Fruit fly (Drosophila melanogaster) whole organism: ENCODE measurements around the gene CG7523.

ENCODE experiments used
- CG8478 ChIP-seq: fragments of >200 bp; optimal IDR thresholded peaks from 2 replicates; lab custom pipeline; 2018; ENCODE audit warnings: inconsistent platforms
- Dll ChIP-seq: fragments of >200 bp; optimal IDR thresholded peaks from 2 replicates; lab custom pipeline; 2017
- EcR ChIP-seq, 2 experiments: fragments of >200 bp; optimal IDR thresholded peaks; 2 replicates each; lab custom pipeline; 2017; ENCODE audit warnings: missing biosample characterization in 2 of 2, missing genetic modification characterization in 2 of 2, missing genetic modification reagents in 2 of 2
- pan ChIP-seq: fragments of >200 bp; optimal IDR thresholded peaks from 2 replicates; lab custom pipeline; 2017
- psq ChIP-seq: fragments of >200 bp; optimal IDR thresholded peaks from 2 replicates; lab custom pipeline; 2017
- usp ChIP-seq: fragments of >200 bp; optimal IDR thresholded peaks from 2 replicates; lab custom pipeline; 2017; ENCODE audit warnings: missing biosample characterization, missing genetic modification characterization, mixed read lengths

CG7523 gene

DNA sequence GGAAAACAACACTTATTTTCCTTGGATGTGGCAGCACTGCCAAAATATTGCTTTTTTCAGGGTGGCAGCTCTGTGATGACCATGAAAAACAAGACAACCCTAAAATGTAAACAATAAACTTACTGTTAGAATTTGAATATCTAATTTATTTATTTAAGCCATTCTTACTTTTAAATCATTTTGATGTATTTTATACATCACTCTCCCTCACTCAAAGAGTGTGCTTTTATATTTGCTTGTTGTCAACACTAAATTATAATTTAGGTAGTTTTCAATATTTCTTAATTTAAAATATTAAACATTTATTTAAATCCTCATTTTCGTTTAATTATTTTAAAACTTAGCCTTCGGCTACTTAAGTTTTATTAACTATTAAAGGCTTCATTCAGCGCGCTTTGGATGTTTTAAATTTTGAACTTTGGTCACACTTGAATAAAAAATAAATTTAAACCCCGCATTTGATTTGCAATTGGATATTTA lies at the start of gene CG7523, which contains the start of gene Mps1:
Gene CG7523 (minus strand): TSS at position 39 of the 480 bp plus-strand sequence.
Gene Mps1 (plus strand): TSS at position 415 of the 480 bp plus-strand sequence.
- TF ChIP-seq Dll (lab: Kevin White, UChicago): no peak

DNA sequence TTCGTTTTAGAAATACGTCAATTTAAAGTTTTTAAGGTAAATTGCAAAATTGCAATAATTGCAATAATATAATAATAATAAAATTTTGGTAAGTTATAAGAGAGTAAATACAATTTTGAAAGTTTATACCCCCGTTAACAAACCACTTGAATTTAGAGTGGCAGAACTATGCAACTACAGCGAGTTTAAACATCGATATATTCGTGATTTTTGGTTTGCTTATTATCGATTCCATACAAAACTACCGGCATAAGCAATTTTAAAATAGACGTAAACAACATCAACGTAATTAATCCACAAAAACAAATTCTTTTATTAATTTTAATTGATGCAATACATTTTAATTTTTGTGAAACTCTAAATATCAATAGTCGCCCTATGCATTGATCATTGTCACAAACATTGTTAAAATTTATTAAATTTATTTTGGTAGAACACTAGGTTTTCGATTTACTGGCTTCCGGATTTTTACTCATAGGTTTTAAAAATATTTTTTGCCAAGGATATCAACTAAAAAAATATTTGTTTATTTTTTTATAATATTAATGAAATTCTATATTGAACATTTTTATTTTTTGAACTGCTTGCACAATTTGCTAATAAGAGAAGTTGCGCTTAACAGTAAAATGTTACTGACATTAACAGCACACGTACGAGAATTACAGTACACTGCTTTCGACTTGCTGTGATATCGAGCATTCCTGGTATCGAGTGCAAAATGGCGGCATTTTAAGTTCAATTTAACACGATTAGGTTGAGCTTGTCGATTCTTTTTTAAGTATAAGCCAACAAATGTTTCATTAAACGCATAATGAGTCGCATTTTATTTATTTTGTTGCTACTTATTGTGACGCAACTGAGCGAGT lies 48.3 kb upstream of the CG7523 start, which contains the start of gene Pxt:
Gene Pxt (plus strand): TSS at position 695 of the 866 bp plus-strand sequence.
- TF ChIP-seq CG8478 (lab: Kevin White, UChicago) (no peak), usp (GFP tag; lab: Kevin White, UChicago) (no peak), EcR (GFP tag; optimal IDR thresholded peaks at IDR 0.05; lab: Kevin White, UChicago) (no peak), Dll (lab: Kevin White, UChicago) (no peak), psq (lab: Kevin White, UChicago) (no peak), pan (no peak)

DNA sequence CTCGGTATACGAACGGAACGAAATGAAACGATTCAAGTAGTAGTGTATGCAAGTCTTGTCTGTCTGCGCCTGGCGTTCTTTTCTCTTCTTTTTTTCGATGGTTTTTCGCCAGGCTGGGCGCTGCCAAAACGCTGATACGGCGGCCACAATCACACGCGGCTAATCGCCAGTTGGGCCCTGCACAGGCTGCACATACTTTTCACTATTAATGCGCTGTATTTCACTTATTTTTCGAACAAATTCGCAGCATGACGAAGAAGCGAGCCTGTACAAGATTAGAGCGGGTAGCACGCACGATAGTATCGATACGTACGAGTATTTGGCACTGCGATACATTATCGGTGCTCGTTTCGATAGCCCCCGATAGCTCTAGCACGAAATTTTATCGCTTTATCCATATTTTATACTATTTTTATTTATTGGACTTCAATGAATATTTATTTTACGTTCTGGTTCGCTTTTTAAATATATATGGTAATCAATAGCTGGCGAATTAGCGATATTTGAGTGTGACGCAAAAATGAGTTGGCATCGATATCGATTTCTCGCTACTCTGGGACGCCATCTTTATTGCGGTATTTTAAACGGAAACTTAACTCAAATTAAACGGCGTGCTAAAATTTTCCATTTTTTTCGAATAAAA lies 47.5 kb upstream of the CG7523 start, which contains the start of gene osa:
Gene osa (minus strand): TSS at position 300 of the 643 bp plus-strand sequence.
- TF ChIP-seq psq (lab: Kevin White, UChicago) (no peak), CG8478 (lab: Kevin White, UChicago) (no peak), EcR (GFP tag; optimal IDR thresholded peaks at IDR 0.05; lab: Kevin White, UChicago) (no peak), pan (no peak), Dll (lab: Kevin White, UChicago) (no peak), usp (GFP tag; lab: Kevin White, UChicago) (no peak)

DNA sequence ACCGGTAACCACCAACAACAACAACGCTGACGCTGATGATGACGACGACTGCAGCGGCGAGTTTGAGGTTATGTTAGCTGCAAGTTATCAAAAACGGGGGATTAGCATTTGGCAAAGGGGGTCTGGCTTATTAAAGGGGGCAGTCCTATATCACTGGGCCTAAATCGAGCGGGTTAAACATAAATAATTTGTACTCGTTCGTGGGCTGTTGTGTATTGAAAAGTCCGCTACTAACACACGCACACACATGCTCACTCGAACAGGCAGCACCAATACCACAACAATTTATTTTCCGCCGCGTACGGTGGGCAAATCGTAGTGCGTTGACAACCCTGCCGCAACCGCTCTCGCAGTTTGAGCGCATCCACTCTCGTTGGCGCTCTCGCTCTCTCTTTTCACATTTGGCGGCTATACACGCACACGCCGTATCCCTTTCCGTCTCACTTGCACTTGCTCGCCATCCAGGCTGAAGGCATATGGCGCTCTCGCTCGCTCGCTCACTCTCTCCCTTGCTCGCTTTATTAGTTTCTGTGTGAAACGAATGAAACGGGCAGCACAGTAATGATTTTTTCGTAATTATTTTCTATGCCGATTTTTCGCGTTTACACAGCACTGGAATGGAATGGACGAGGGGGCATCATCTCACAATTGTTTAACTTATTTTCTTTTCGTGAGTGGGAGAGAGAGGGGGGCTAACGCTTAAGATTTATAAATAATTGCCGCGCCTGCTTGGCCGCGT lies 46.3 kb upstream of the CG7523 start:
- TF ChIP-seq CG8478 (lab: Kevin White, UChicago) (peak; percentile 96), psq (lab: Kevin White, UChicago) (no peak), Dll (lab: Kevin White, UChicago) (peak; percentile 98)

DNA sequence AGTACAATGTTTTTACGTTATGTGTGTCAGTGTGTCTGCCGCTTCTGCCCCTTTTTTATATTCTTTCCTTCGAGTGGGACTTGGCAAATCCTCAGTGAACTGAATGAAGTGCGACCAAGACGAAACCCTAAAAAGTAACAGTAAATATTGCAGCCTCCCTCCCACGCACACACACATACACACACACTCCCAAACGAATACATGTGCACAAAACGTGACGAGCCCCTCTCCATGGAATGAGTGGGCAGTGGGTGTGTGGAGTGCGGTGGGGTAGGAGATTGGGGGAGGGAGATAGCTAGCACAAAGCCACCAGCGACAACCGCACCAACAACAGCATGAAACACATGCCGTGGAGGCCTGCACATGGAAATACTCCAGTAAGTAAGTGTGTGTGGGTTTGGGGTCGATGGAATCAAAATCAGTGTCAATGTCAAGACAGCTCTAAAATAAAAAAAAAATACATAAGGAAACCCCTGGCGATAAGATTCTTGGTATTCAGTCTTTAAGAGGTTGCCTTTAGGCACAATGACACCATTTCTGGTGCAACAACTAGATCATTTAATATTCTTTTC lies 44.2 kb upstream of the CG7523 start:
- TF ChIP-seq psq (lab: Kevin White, UChicago): no peak
- peak in 1 of 2 experiments; percentile 34 for TF ChIP-seq EcR (GFP tag; optimal IDR thresholded peaks at IDR 0.05; lab: Kevin White, UChicago)

DNA sequence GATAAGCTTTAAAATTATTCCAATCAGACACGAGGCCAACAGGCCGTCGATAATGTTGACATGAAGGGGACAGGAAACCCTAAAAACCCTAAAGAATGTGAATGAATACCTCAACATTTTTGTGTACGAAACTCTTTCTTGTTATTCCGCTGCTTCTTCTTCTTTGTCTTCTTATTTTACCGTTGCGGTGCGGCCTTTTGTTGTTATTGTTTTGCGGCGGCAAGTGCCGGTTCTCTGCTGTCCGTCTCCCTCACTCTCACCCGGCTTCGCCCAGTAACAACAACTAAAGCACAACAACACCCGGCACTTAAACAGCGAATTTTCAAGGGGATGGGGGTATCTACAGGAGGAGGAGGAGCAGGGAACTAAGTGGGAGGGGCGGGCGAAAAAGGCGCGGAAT lies 43.7 kb upstream of the CG7523 start:
- TF ChIP-seq EcR (GFP tag; optimal IDR thresholded peaks at IDR 0.05; lab: Kevin White, UChicago) (no peak), pan (peak; percentile 7)

DNA sequence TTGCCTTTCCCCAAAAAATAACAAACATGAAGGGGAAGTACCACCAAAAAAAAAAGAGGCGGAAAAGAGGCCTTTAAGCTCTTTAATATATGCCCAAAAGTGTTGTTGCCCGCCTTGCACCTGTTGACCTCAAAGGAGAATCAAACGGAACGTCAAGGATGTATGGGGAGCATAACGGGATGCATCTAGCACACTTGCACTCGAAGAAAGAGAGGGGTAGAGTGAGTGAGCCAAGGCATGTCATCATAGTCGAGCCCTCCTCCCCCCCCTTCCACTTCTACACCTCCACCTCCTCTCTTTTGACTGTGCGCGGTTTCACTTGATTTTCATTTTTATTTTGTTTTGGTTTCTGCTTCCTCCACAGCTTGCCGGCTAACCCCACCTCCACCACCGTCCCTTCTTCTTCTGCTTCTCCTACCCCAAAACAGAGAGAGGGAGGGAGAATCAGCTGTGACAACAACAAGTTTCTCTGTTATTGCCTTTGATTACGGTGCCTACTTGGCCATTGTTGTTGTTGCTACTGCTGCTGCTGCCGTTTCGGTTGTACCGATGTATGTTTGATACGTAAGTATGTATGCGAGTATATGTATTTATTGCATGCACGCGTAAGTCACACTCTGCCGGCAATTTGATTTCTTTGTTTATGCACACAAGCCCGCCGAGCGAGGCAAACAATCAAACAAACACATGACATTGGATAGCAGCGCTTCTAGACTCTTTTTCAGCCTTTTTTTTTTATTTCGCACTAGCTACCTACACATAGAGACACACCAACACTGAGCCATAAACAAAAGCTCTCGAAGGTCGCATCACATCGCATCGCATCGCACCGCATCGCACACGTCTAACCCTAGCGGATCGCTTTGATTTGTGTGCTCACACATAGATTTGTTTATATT lies 42.2 kb upstream of the CG7523 start:
- TF ChIP-seq Dll (lab: Kevin White, UChicago) (no peak), psq (lab: Kevin White, UChicago) (no peak), pan (no peak), EcR (GFP tag; optimal IDR thresholded peaks at IDR 0.05; lab: Kevin White, UChicago) (no peak), usp (GFP tag; lab: Kevin White, UChicago) (no peak), CG8478 (lab: Kevin White, UChicago) (no peak)

DNA sequence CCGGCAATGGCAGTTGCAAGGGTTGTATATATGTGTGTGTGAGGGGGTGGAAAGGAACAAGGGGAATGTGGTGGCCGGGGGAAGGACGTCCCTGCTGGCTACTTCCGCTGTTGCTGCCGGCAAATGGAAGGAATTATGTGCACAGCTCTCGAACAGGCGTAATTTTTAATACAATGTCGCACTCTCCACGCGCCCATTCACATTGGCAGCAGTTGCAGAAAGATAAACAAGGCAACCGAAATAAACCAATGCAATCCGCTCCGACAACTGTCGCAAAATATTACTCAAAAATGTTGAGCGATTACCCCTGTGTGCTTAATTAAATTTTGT lies 40.9 kb upstream of the CG7523 start:
- TF ChIP-seq pan: no peak
- no peak for TF ChIP-seq EcR (GFP tag; optimal IDR thresholded peaks at IDR 0.05; lab: Kevin White, UChicago)
- no peak for TF ChIP-seq usp (GFP tag; lab: Kevin White, UChicago)
- TF ChIP-seq Dll (lab: Kevin White, UChicago): no peak
- TF ChIP-seq CG8478 (lab: Kevin White, UChicago): no peak
- TF ChIP-seq psq (lab: Kevin White, UChicago): no peak

DNA sequence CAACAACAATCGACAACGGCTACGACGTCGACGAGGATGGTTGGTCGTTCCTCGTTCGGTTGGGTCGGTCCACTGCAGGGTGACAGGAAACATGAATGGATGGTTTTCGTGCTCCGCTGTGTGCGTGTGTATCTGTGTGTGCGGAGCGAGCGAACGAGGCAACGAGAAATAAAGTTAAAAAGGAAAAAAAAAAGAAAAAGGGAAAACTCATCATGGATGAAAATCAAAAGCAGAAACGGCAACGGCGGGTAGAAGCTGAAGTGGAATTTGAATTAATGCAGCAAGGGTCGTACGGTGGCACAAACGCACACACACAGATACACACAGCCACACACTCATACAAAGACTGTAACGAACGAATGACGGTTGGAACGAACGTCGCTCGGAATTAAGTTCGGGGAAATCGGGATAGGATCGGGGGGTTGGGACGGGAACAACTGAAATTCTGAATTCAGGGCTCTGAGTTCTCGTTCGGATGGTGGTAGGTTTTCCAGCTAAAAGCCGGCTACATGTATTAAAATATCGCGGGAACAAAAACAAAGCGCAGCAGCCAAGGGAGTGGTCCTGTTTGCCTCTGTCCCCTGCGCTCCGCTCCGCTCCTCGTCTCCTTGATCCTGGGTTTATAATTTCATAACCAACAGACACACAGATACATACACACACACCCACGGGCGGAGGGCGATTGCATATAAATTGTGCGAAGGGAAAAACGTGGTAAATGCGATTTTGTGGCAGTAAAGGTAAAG lies 40.4 kb upstream of the CG7523 start:
- peak; percentile 48 for TF ChIP-seq Dll (lab: Kevin White, UChicago)
- no peak for TF ChIP-seq CG8478 (lab: Kevin White, UChicago)

DNA sequence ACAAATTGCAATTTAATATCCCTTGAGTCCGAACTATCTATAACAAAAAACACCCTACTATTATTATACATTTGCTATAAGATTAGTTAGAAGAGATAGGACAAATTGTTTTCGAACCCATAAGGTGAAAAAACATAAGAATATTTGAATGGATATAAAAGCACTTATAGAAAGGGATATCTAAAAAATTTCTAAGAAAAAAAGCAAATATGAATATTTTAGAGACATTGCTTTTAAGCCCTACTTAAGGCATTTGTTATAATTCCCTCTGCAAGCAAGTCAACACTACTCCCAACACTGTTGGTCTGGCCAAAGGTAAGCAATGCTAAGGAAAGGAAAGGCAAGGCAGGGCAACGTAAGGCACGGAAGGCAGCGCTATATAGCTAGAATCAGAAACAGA lies 39.7 kb upstream of the CG7523 start:
- no peak for TF ChIP-seq pan
- no peak for TF ChIP-seq Dll (lab: Kevin White, UChicago)
- no peak for TF ChIP-seq psq (lab: Kevin White, UChicago)
- TF ChIP-seq EcR (GFP tag; optimal IDR thresholded peaks at IDR 0.05; lab: Kevin White, UChicago): no peak
- TF ChIP-seq CG8478 (lab: Kevin White, UChicago): no peak
- no peak for TF ChIP-seq usp (GFP tag; lab: Kevin White, UChicago)
